Fruit fly (Drosophila melanogaster): Measurements from ENCODE around the gene CG5787.
A peak's percentile ranks its signal among the peaks of the same experiment; 100 is the strongest.

CG5787 gene

dm6 chr2L:12721794-12722315, 9.1 kb upstream of the CG5787 start, which contains the start of gene Pih1D1 (continued):
- peak; percentile 92 for TF ChIP-seq CG30431 (GFP tag; optimal IDR thresholded peaks at IDR 0.05)
- TF ChIP-seq Six4 (GFP tag; optimal IDR thresholded peaks at IDR 0.05): peak; percentile 93
- peak; percentile 89 for TF ChIP-seq Spps (tag; optimal IDR thresholded peaks at IDR 0.05)
- TF ChIP-seq Sin3A (optimal IDR thresholded peaks at IDR 0.05): peak; percentile 54
- TF ChIP-seq Hsf (GFP tag; optimal IDR thresholded peaks at IDR 0.05): peak; percentile 96
- peak; percentile 90 for TF ChIP-seq D19B (GFP tag; optimal IDR thresholded peaks at IDR 0.05)
- TF ChIP-seq CHES-1-like (GFP tag; optimal IDR thresholded peaks at IDR 0.05): peak; percentile 90
- TF ChIP-seq CG14860 (GFP tag; IDR thresholded peaks at IDR 0.05; ENCODE audit: partially characterized antibody): no peak
- TF ChIP-seq cg (GFP tag; optimal IDR thresholded peaks at IDR 0.05): peak; percentile 6
- no peak for TF ChIP-seq Lpt (GFP tag; optimal IDR thresholded peaks at IDR 0.05)
- peak; percentile 92 for TF ChIP-seq CG8944 (GFP tag; optimal IDR thresholded peaks at IDR 0.05)
- TF ChIP-seq CG2202 (tag; optimal IDR thresholded peaks at IDR 0.05): peak; percentile 75
- TF ChIP-seq Poxn (GFP tag; IDR thresholded peaks at IDR 0.05): peak; percentile 86
- peak; percentile 66 for TF ChIP-seq CG7987 (GFP tag; optimal IDR thresholded peaks at IDR 0.05)
- TF ChIP-seq CG31224 (GFP tag; IDR thresholded peaks at IDR 0.05): peak; percentile 93
- TF ChIP-seq p53 (GFP tag; optimal IDR thresholded peaks at IDR 0.05): peak; percentile 84
- TF ChIP-seq dpn (GFP tag; optimal IDR thresholded peaks at IDR 0.05): peak; percentile 94 to 95
- TF ChIP-seq CG1529 (GFP tag; optimal IDR thresholded peaks at IDR 0.05): peak; percentile 86
- peak; percentile 94 for TF ChIP-seq Oli (tag; optimal IDR thresholded peaks at IDR 0.05)
- peak; percentile 88 for TF ChIP-seq CG8281 (tag; optimal IDR thresholded peaks at IDR 0.05)
- peak; percentile 73 for TF ChIP-seq Adf1 (GFP tag; IDR thresholded peaks at IDR 0.05)
- TF ChIP-seq tio (GFP tag; optimal IDR thresholded peaks at IDR 0.05): peak; percentile 97
- TF ChIP-seq CG6791 (GFP tag; IDR thresholded peaks at IDR 0.05; ENCODE audit: partially characterized antibody): 0 out of 3 replicates have a peak, but pooled peaks have one; percentile 14
- TF ChIP-seq salm (tag; optimal IDR thresholded peaks at IDR 0.05): peak; percentile 62
- peak; percentile 97 for TF ChIP-seq CG12391 (tag; optimal IDR thresholded peaks at IDR 0.05)
- TF ChIP-seq Jarid2 (GFP tag; optimal IDR thresholded peaks at IDR 0.05): peak; percentile 68
- no peak for TF ChIP-seq prd (optimal IDR thresholded peaks at IDR 0.05)
- TF ChIP-seq prd (GFP tag; IDR thresholded peaks at IDR 0.05): peak; percentile 97
- TF ChIP-seq mld (GFP tag; IDR thresholded peaks at IDR 0.05; ENCODE audit: partially characterized antibody): no peak
- TF ChIP-seq dmrt11E (tag; optimal IDR thresholded peaks at IDR 0.05): peak; percentile 94
- peak; percentile 67 for TF ChIP-seq stwl (tag; optimal IDR thresholded peaks at IDR 0.05)
- TF ChIP-seq CG10462 (GFP tag; optimal IDR thresholded peaks at IDR 0.05): peak; percentile 90
- peak; percentile 90 for TF ChIP-seq CG43689 (GFP tag; IDR thresholded peaks at IDR 0.05)
- peak; percentile 79 for TF ChIP-seq CG6854 (GFP tag; optimal IDR thresholded peaks at IDR 0.05)
- TF ChIP-seq wek (GFP tag; optimal IDR thresholded peaks at IDR 0.05): no peak
- peak; percentile 66 for TF ChIP-seq CG4360 (GFP tag; IDR thresholded peaks at IDR 0.05)
- TF ChIP-seq ttk (GFP tag; IDR thresholded peaks at IDR 0.05): peak; percentile 94
- TF ChIP-seq CG18011 (GFP tag; optimal IDR thresholded peaks at IDR 0.05): peak; percentile 85
- peak; percentile 36 to 84 for TF ChIP-seq crp (GFP tag; optimal IDR thresholded peaks at IDR 0.05)
- peak; percentile 52 for TF ChIP-seq CG17912 (GFP tag; optimal IDR thresholded peaks at IDR 0.05)
- TF ChIP-seq Rx (GFP tag; IDR thresholded peaks at IDR 0.05): peak; percentile 95
- peak; percentile 93 for TF ChIP-seq CG8765 (GFP tag; IDR thresholded peaks at IDR 0.05)
- TF ChIP-seq crc (GFP tag; optimal IDR thresholded peaks at IDR 0.05): peak; percentile 82
- TF ChIP-seq esg (GFP tag; conservative IDR thresholded peaks at IDR 0.05): peak; percentile 97
- peak; percentile 98 for TF ChIP-seq trem (tag; optimal IDR thresholded peaks at IDR 0.05)
- peak; percentile 78 for TF ChIP-seq mirr (GFP tag; optimal IDR thresholded peaks at IDR 0.05)
- peak; percentile 91 for TF ChIP-seq CG11247 (GFP tag; IDR thresholded peaks at IDR 0.05)
- peak; percentile 95 for TF ChIP-seq HLH54F (GFP tag; optimal IDR thresholded peaks at IDR 0.05)
- TF ChIP-seq CG7786 (GFP tag; optimal IDR thresholded peaks at IDR 0.05): peak; percentile 92
- no peak for TF ChIP-seq Hr78 (GFP tag; optimal IDR thresholded peaks at IDR 0.05)

Measured in whole organism, embryonic.